Worm (Caenorhabditis elegans): ENCODE measurements around the gene cest-2.3.

cest-2.3 gene

DNA sequence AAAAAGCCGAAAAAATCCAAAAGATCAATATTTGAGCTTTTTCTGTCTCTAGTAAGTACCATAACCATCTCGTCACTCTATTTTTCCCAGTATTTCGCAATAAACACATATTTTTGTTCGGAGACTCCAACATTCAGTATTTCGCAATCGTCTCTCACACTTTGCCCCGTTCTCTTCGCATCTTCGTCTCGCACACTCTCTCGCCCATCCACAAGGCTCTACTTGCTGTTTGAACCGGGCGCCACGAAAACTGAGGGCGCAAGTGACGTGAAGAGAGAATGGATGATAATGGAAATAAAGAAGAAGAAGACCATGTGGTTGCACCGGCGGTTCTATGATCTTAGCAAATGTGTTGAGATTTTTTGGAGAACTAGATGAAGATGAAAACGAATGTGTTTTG is 17.3 kb upstream of the cest-2.3 start (continued):
- no peak for TF ChIP-seq hlh-4 (tag; optimal IDR thresholded peaks at IDR 0.05)
- TF ChIP-seq egl-27 (tag; optimal IDR thresholded peaks at IDR 0.05): peak; percentile 82 to 92
- TF ChIP-seq nhr-12 (tag; optimal IDR thresholded peaks at IDR 0.05): no peak
- TF ChIP-seq ces-1 (GFP tag; optimal IDR thresholded peaks at IDR 0.05): no peak
- no peak for TF ChIP-seq ceh-63 (GFP tag; optimal IDR thresholded peaks at IDR 0.05)
- TF ChIP-seq lin-15B (tag; optimal IDR thresholded peaks at IDR 0.05): peak; percentile 65
- no peak for TF ChIP-seq ceh-90 (tag; optimal IDR thresholded peaks at IDR 0.05)
- peak; percentile 87 for TF ChIP-seq xbp-1 (tag; optimal IDR thresholded peaks at IDR 0.05)
- no peak for TF ChIP-seq nhr-76 (tag; optimal IDR thresholded peaks at IDR 0.05)
- TF ChIP-seq nhr-11 (tag; optimal IDR thresholded peaks at IDR 0.05): peak; percentile 93
- TF ChIP-seq pqm-1 (tag; optimal IDR thresholded peaks at IDR 0.05): no peak
- peak; percentile 98 for TF ChIP-seq skn-1 (tag; optimal IDR thresholded peaks at IDR 0.05)
- no peak for TF ChIP-seq pag-3 (tag; optimal IDR thresholded peaks at IDR 0.05; ENCODE audit: borderline replicate concordance, insufficient read depth)
- TF ChIP-seq nhr-28 (tag; optimal IDR thresholded peaks at IDR 0.05): peak; percentile 64
- TF ChIP-seq hlh-17 (GFP tag; optimal IDR thresholded peaks at IDR 0.05; ENCODE audit: borderline replicate concordance): no peak
- no peak for TF ChIP-seq C34B4.2 (tag; optimal IDR thresholded peaks at IDR 0.05)
- TF ChIP-seq nhr-237 (tag; optimal IDR thresholded peaks at IDR 0.05): peak; percentile 93
- TF ChIP-seq nhr-20 (tag; optimal IDR thresholded peaks at IDR 0.05): peak; percentile 97
- peak in 1 of 2 experiments; percentile 96 for TF ChIP-seq mdl-1 (tag; optimal IDR thresholded peaks at IDR 0.05)
- peak; percentile 99 for TF ChIP-seq lin-14 (GFP tag; optimal IDR thresholded peaks at IDR 0.05)
- TF ChIP-seq unc-30 (tag; optimal IDR thresholded peaks at IDR 0.05): no peak
- peak; percentile 97 for TF ChIP-seq snu-23 (GFP tag; optimal IDR thresholded peaks at IDR 0.05)
- peak; percentile 85 for TF ChIP-seq jun-1 (tag; optimal IDR thresholded peaks at IDR 0.05)
- TF ChIP-seq efl-1 (optimal IDR thresholded peaks at IDR 0.05): peak; percentile 78 to 86
- TF ChIP-seq efl-1 (GFP tag; optimal IDR thresholded peaks at IDR 0.05 in 1 of 2): peak; percentile 59 to 95
- TF ChIP-seq Y116A8C.19 (tag; optimal IDR thresholded peaks at IDR 0.05; ENCODE audit: borderline replicate concordance): no peak
- TF ChIP-seq C04F5.9 (tag; optimal IDR thresholded peaks at IDR 0.05): peak; percentile 31
- peak; percentile 86 for TF ChIP-seq fkh-8 (tag; optimal IDR thresholded peaks at IDR 0.05)
- peak; percentile 30; the same call in 1 of the 2 replicates for TF ChIP-seq grh-1 (GFP tag; IDR thresholded peaks at IDR 0.05)
- TF ChIP-seq ceh-88 (GFP tag; IDR thresholded peaks at IDR 0.05): peak; percentile 51; the same call in 1 of the 2 replicates
- TF ChIP-seq pax-3 (tag; optimal IDR thresholded peaks at IDR 0.05): peak; percentile 92
- peak; percentile 84 for TF ChIP-seq isw-1 (GFP tag; IDR thresholded peaks at IDR 0.05)
- TF ChIP-seq rnt-1 (tag; optimal IDR thresholded peaks at IDR 0.05): peak; percentile 88
- peak; percentile 81 for TF ChIP-seq dsc-1 (tag; optimal IDR thresholded peaks at IDR 0.05)
- peak; percentile 93 for TF ChIP-seq nhr-77 (tag; optimal IDR thresholded peaks at IDR 0.05)
- no peak for TF ChIP-seq alr-1 (tag; optimal IDR thresholded peaks at IDR 0.05; ENCODE audit: borderline replicate concordance)
- TF ChIP-seq lin-13 (GFP tag; optimal IDR thresholded peaks at IDR 0.05): peak; percentile 87
- TF ChIP-seq egl-13 (tag; optimal IDR thresholded peaks at IDR 0.05): peak; percentile 68
- TF ChIP-seq nhr-19 (GFP tag; conservative IDR thresholded peaks at IDR 0.05): peak; percentile 90
- peak; percentile 21 for TF ChIP-seq F16B12.6 (tag; optimal IDR thresholded peaks at IDR 0.05)
- peak; percentile 85 for TF ChIP-seq irx-1 (tag; optimal IDR thresholded peaks at IDR 0.05)
- TF ChIP-seq lin-39 (tag; optimal IDR thresholded peaks at IDR 0.05): peak; percentile 57
- peak; percentile 79 for TF ChIP-seq lir-3 (tag; optimal IDR thresholded peaks at IDR 0.05; ENCODE audit: poor library complexity)
- peak; percentile 99 for TF ChIP-seq nhr-71 (tag; optimal IDR thresholded peaks at IDR 0.05)
- peak; percentile 34 for TF ChIP-seq ceh-8 (GFP tag; optimal IDR thresholded peaks at IDR 0.05)
- TF ChIP-seq dpl-1 (GFP tag; optimal IDR thresholded peaks at IDR 0.05): peak; percentile 54 to 66 (median 62)
- peak; percentile 50 for TF ChIP-seq unc-130 (tag; optimal IDR thresholded peaks at IDR 0.05)
- peak; percentile 87 to 91 for TF ChIP-seq lsy-2 (tag; optimal IDR thresholded peaks at IDR 0.05)
- peak; percentile 71 for TF ChIP-seq aly-2 (tag; optimal IDR thresholded peaks at IDR 0.05)
- TF ChIP-seq tbx-2 (tag; optimal IDR thresholded peaks at IDR 0.05): peak; percentile 92
- TF ChIP-seq fkh-10 (GFP tag; optimal IDR thresholded peaks at IDR 0.05): peak; percentile 0
- peak; percentile 90 for TF ChIP-seq ztf-4 (tag; optimal IDR thresholded peaks at IDR 0.05)
